Fruit fly (Drosophila melanogaster): ENCODE data around the gene TfIIEbeta.

Gene TfIIEbeta

dm6 chr3L:4242428-4242827 is 44.4 kb upstream of the TfIIEbeta start, which contains the start of gene pav (continued):
- no peak for TF ChIP-seq tna (GFP tag; IDR thresholded peaks at IDR 0.05; ENCODE audit: partially characterized antibody)
- no peak for TF ChIP-seq hth (optimal IDR thresholded peaks at IDR 0.05)
- peak; percentile 10 for TF ChIP-seq CG9727 (GFP tag; optimal IDR thresholded peaks at IDR 0.05)
- TF ChIP-seq sima (GFP tag; optimal IDR thresholded peaks at IDR 0.05) = no peak
- no peak for TF ChIP-seq wek (GFP tag; optimal IDR thresholded peaks at IDR 0.05)
- TF ChIP-seq CG17829 (tag; optimal IDR thresholded peaks at IDR 0.05) = peak; percentile 62
- peak; percentile 40 for TF ChIP-seq Xbp1 (GFP tag; optimal IDR thresholded peaks at IDR 0.05)
- no peak for TF ChIP-seq CG1647 (GFP tag; optimal IDR thresholded peaks at IDR 0.05)
- no peak for TF ChIP-seq ems (GFP tag; optimal IDR thresholded peaks at IDR 0.05)
- no peak for TF ChIP-seq CG17802 (tag; optimal IDR thresholded peaks at IDR 0.05)
- TF ChIP-seq CG7987 (GFP tag; optimal IDR thresholded peaks at IDR 0.05) = no peak
- TF ChIP-seq slp2 (GFP tag; optimal IDR thresholded peaks at IDR 0.05) = no peak
- TF ChIP-seq CG18476 (GFP tag; optimal IDR thresholded peaks at IDR 0.05) = peak; percentile 16
- peak; percentile 24; the same call in 1 of the 2 replicates for TF ChIP-seq onecut (GFP tag; IDR thresholded peaks at IDR 0.05)
- TF ChIP-seq gsb (GFP tag; IDR thresholded peaks at IDR 0.05) = no peak
- peak; percentile 64 for TF ChIP-seq phol (tag; optimal IDR thresholded peaks at IDR 0.05)
- TF ChIP-seq dmrt99B (tag; optimal IDR thresholded peaks at IDR 0.05) = no peak
- TF ChIP-seq Adf1 (GFP tag; IDR thresholded peaks at IDR 0.05) = 0 out of 2 replicates have a peak, but pooled peaks have one; percentile 19
- peak; percentile 65 for TF ChIP-seq CG14710 (tag; optimal IDR thresholded peaks at IDR 0.05)
- no peak for TF ChIP-seq unpg (GFP tag; optimal IDR thresholded peaks at IDR 0.05)
- TF ChIP-seq CG8944 (GFP tag; optimal IDR thresholded peaks at IDR 0.05) = no peak
- no peak for TF ChIP-seq ro (GFP tag; IDR thresholded peaks at IDR 0.05)
- TF ChIP-seq ken (GFP tag; IDR thresholded peaks at IDR 0.05) = no peak
- TF ChIP-seq Hr39 (optimal IDR thresholded peaks at IDR 0.05) = no peak
- peak; percentile 44 for TF ChIP-seq fd96Cb (tag; optimal IDR thresholded peaks at IDR 0.05)
- TF ChIP-seq CG18619 (GFP tag; optimal IDR thresholded peaks at IDR 0.05) = no peak
- no peak; the same call in 2 of the 3 replicates for TF ChIP-seq knrl (GFP tag; IDR thresholded peaks at IDR 0.05; ENCODE audit: partially characterized antibody)
- peak; percentile 40; the same call in 1 of the 2 replicates for TF ChIP-seq slbo (GFP tag; IDR thresholded peaks at IDR 0.05)
- TF ChIP-seq Med (GFP tag) = no peak
- TF ChIP-seq dm (GFP tag; optimal IDR thresholded peaks at IDR 0.05) = peak; percentile 51
- TF ChIP-seq schlank (tag; optimal IDR thresholded peaks at IDR 0.05) = no peak
- no peak for TF ChIP-seq Gsc (GFP tag; IDR thresholded peaks at IDR 0.05)
- TF ChIP-seq Awh (GFP tag; IDR thresholded peaks at IDR 0.05) = no peak; the same call in 1 of the 2 replicates
- TF ChIP-seq Chrac-16 (GFP tag; optimal IDR thresholded peaks at IDR 0.05) = peak; percentile 14
- TF ChIP-seq gem (tag; optimal IDR thresholded peaks at IDR 0.05) = no peak
- no peak for TF ChIP-seq CG12236 (GFP tag; optimal IDR thresholded peaks at IDR 0.05)
- no peak for TF ChIP-seq usp (GFP tag; optimal IDR thresholded peaks at IDR 0.05)
- TF ChIP-seq CG3407 (GFP tag; optimal IDR thresholded peaks at IDR 0.05) = no peak
- TF ChIP-seq ranshi (GFP tag; IDR thresholded peaks at IDR 0.05) = peak; percentile 11; the same call in 1 of the 2 replicates
- TF ChIP-seq chinmo (GFP tag; IDR thresholded peaks at IDR 0.05; ENCODE audit: partially characterized antibody) = no peak
- no peak for TF ChIP-seq CG9609 (GFP tag; optimal IDR thresholded peaks at IDR 0.05)
- TF ChIP-seq CG16813 (GFP tag; IDR thresholded peaks at IDR 0.05; ENCODE audit: partially characterized antibody) = no peak
- TF ChIP-seq zf30C (GFP tag; optimal IDR thresholded peaks at IDR 0.05) = no peak
- TF ChIP-seq CG13296 (GFP tag; optimal IDR thresholded peaks at IDR 0.05) = no peak
- peak; percentile 42 for TF ChIP-seq Ets97D (GFP tag; optimal IDR thresholded peaks at IDR 0.05)
- TF ChIP-seq nerfin-1 (tag; optimal IDR thresholded peaks at IDR 0.05) = peak; percentile 44
- no peak for TF ChIP-seq CG10959 (GFP tag; IDR thresholded peaks at IDR 0.05)
- TF ChIP-seq fd64A (GFP tag; optimal IDR thresholded peaks at IDR 0.05) = no peak
- TF ChIP-seq CG43689 (GFP tag; IDR thresholded peaks at IDR 0.05) = no peak
- no peak for TF ChIP-seq amos (GFP tag; IDR thresholded peaks at IDR 0.05; ENCODE audit: partially characterized antibody)
- no peak for TF ChIP-seq CG31365 (tag; optimal IDR thresholded peaks at IDR 0.05)
